Fruit fly (Drosophila melanogaster) whole organism, prepupa: ENCODE results near the gene Edg91.

Experiments used
- CG6276 ChIP-seq: fragments of 200-800 bp; sonication (Bioruptor generic); optimal IDR thresholded peaks from 2 replicates; lab custom pipeline; 2017; ENCODE audit warnings: missing biosample characterization, mild to moderate bottlenecking, missing genetic modification characterization
- Ets96B ChIP-seq: fragments of 200-800 bp; optimal IDR thresholded peaks from 2 replicates; lab custom pipeline; 2019; ENCODE audit warnings: missing biosample characterization, mild to moderate bottlenecking, missing genetic modification characterization, moderate library complexity
- Met ChIP-seq: fragments of 200-800 bp; sonication (Bioruptor generic); optimal IDR thresholded peaks from 3 replicates; lab custom pipeline; 2016; ENCODE audit warnings: missing biosample characterization, missing genetic modification characterization
- cyc ChIP-seq: fragments of 200-800 bp; sonication (Bioruptor generic); optimal IDR thresholded peaks from 3 replicates; lab custom pipeline; 2016; ENCODE audit warnings: missing biosample characterization, missing genetic modification characterization

DNA sequence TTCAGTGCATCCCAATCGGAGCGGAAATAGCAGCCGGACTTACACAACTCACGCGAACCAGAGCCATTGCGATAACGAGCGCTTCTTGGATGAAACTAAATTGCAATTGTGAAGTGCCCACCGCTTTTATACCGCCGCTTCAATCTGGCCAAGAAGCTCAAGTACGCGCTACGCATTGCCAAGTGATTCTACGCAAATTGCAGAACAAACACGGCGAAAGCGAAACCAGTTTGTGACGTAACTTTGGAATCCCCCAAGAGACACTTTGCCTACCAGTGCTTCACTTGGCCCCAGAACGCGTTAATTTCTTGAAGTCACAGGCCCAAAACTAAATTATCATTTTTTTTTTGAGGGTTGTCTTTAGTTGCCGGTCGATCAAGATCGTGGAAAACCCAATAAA lies at the start of gene Edg91:
- no peak for TF ChIP-seq cyc (GFP tag; lab: Kevin White, UChicago)
- no peak for TF ChIP-seq Ets96B (tag; lab: Kevin White, UChicago)
- TF ChIP-seq Met (GFP tag; lab: Kevin White, UChicago), result no peak
- TF ChIP-seq CG6276 (GFP tag; lab: Kevin White, UChicago), result no peak
